Worm (Caenorhabditis elegans) whole organism, L2 larva: ENCODE measurements around the gene cyp-34A5.

Experiments used
- C34F6.9 ChIP-seq: fragments of 150-350 bp; optimal IDR thresholded peaks from 2 replicates; lab custom pipeline; 2014; ENCODE audit warnings: missing biosample characterization, missing genetic modification characterization
- F13H6.1 ChIP-seq: sonication (generic microtip); optimal IDR thresholded peaks from 2 replicates; lab custom pipeline; 2016; ENCODE audit warnings: missing genetic modification characterization, missing compliant biosample characterization
- R02D3.7 ChIP-seq: fragments of 150-350 bp; optimal IDR thresholded peaks from 2 replicates; lab custom pipeline; 2014; ENCODE audit warnings: missing biosample characterization, missing genetic modification characterization
- ama-1 ChIP-seq: fragments of 150-350 bp; optimal IDR thresholded peaks from 2 replicates; lab custom pipeline; 2018; ENCODE audit warnings: inconsistent platforms
- dmd-4 ChIP-seq: sonication (generic microtip); optimal IDR thresholded peaks from 2 replicates; lab custom pipeline; 2017; ENCODE audit warnings: missing biosample characterization, missing genetic modification characterization
- mdl-1 ChIP-seq, 2 experiments: fragments of 150-350 bp in 1 of 2; sonication (generic microtip) in 1 of 2; optimal IDR thresholded peaks; 2 replicates each; lab custom pipeline; 2017; ENCODE audit warnings: missing biosample characterization in 2 of 2, missing genetic modification characterization in 2 of 2
- nhr-11 ChIP-seq: fragments of 150-350 bp; optimal IDR thresholded peaks from 2 replicates; lab custom pipeline; 2014; ENCODE audit warnings: missing biosample characterization, missing genetic modification characterization
- nhr-12 ChIP-seq: fragments of 150-350 bp; optimal IDR thresholded peaks from 2 replicates; lab custom pipeline; 2014; ENCODE audit warnings: missing biosample characterization, missing genetic modification characterization
- nhr-21 ChIP-seq: fragments of 150-350 bp; optimal IDR thresholded peaks from 2 replicates; lab custom pipeline; 2014; ENCODE audit warnings: missing biosample characterization, missing genetic modification characterization
- ztf-4 ChIP-seq: fragments of 150-350 bp; optimal IDR thresholded peaks from 2 replicates; lab custom pipeline; 2014; ENCODE audit warnings: missing biosample characterization, missing genetic modification characterization

- no peak for TF ChIP-seq dmd-4 (tag; lab: Kevin White, UChicago)
- no peak for TF ChIP-seq nhr-12 (tag; lab: Kevin White, UChicago)
- no peak for TF ChIP-seq C34F6.9 (tag; lab: Kevin White, UChicago)
- no peak for TF ChIP-seq nhr-11 (tag; lab: Kevin White, UChicago)
- no peak for TF ChIP-seq R02D3.7 (tag; lab: Kevin White, UChicago)
- no peak for TF ChIP-seq F13H6.1
- no peak for TF ChIP-seq nhr-21 (tag; lab: Kevin White, UChicago)
- no peak for TF ChIP-seq ama-1 (lab: Kevin White, UChicago)
- TF ChIP-seq mdl-1 (tag; optimal IDR thresholded peaks at IDR 0.05; lab: Kevin White, UChicago), result no peak
- no peak for TF ChIP-seq ztf-4 (tag; lab: Kevin White, UChicago)
These were observed 24.2 kb upstream of the cyp-34A5 start, which contains the start of gene nlp-30 for ce11 chrV:3981680-3982079.
